Fruit fly (Drosophila melanogaster): ENCODE measurements around the gene CG5177.

DNA sequence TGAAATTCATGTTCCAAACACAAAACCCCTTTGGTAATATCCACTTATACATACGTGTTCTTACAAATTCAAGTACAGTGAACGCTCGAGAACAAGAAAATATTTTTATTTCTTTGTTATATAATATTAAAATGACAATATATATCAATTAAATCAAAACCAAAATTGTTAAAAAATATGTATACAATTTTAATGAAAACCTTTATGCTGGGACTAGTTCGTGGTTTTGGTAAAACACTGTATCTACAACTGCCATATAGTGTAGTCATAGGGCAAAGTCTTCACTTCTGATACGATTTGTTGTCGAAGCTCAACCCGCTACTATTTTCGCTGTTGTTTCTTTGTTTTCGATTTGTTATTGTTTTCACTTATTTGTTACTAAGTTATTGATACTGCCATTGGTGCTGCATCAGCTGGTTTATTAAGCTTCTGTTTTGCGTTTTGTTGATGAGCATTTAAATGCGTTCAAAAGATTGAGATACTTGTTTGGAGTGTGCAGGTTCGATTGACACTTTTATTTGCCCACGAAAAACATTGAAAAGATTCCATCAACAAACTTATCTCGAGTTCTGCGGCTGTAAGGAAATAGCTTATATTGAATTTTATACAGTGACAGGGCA, 29.8 kb downstream of the CG5177 start:
- TF ChIP-seq fru (GFP tag; optimal IDR thresholded peaks at IDR 0.05) (peak; percentile 7), psq (GFP tag; optimal IDR thresholded peaks at IDR 0.05) (peak; percentile 7), dmrt93B (GFP tag; optimal IDR thresholded peaks at IDR 0.05) (no peak), tai (GFP tag; optimal IDR thresholded peaks at IDR 0.05) (no peak), pan (optimal IDR thresholded peaks at IDR 0.05) (no peak), ey (GFP tag; optimal IDR thresholded peaks at IDR 0.05) (peak; percentile 8)
